Fruit fly (Drosophila melanogaster): Measurements from ENCODE around the gene CG4497.

Gene CG4497

DNA sequence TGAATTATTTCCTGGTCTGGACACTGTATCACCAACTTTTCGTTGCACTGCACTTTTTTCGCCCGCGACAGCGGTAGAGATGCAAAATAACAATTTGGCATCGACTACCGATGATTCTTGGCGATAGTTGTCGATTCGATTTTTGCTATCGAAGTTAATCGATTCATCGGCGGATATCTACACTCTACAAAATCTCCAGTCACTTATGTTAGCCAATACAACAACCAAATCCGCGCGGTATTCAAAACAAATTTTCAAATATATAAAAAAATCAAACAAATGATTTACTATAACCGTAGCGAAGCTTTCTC, 9.7 kb upstream of the CG4497 start, which contains the start of gene CG4502:
CG4502 (minus strand) TSS at position 93 of the 311 bp plus-strand sequence.
- no peak for TF ChIP-seq fd96Ca (GFP tag; IDR thresholded peaks at IDR 0.05)
- no peak for TF ChIP-seq CG17806 (tag; optimal IDR thresholded peaks at IDR 0.05)
- no peak for TF ChIP-seq CG13204 (GFP tag; optimal IDR thresholded peaks at IDR 0.05)
- TF ChIP-seq CG4496 (GFP tag; IDR thresholded peaks at IDR 0.05) = peak; percentile 65; the same call in 2 of the 3 replicates
- TF ChIP-seq gl (tag; optimal IDR thresholded peaks at IDR 0.05) = no peak
- peak; percentile 16; the same call in 1 of the 2 replicates for TF ChIP-seq Ets98B (GFP tag; IDR thresholded peaks at IDR 0.05)

DNA sequence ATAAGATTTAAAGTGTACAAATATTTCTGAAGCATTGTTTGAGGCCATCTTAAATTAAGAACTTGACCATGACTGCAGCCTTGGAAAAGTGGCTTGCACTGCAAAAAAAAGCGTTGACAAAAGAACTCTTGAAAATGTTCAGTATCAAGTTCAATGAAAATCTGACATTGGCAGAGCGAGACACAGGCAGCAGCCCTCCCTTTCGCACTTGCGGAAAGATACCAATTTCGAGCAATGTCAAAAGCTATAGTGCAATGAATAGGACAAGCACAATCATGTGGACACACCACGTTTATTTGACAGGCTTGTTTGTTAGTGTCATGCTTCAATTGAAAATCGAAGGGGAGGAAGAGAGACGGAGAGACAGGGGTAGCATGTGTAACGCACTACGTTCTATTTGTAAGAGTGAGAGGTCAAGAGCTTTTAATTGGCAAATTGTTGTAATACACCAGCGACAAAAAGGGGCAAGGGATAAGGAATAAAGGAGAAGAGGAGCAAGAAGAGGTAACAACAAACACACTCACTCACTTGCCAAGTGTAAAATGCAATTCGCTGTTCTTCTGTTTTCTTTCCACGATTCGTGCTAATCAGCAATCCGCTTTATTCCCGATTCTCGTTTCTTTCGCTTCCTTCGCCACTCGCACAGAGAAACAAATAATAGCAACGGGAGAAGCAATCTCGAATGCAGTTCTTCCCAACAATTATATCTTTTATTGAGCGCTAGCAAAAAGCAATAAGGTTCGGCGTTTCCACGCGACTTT, 9.2 kb upstream of the CG4497 start:
- TF ChIP-seq CG8301 (tag; optimal IDR thresholded peaks at IDR 0.05) = no peak
- peak; percentile 32 for TF ChIP-seq gl (tag; optimal IDR thresholded peaks at IDR 0.05)
- no peak for TF ChIP-seq CG17806 (tag; optimal IDR thresholded peaks at IDR 0.05)
- no peak for TF ChIP-seq Pif1A (GFP tag; optimal IDR thresholded peaks at IDR 0.05)
- TF ChIP-seq D1 (tag; optimal IDR thresholded peaks at IDR 0.05) = no peak
- TF ChIP-seq CG8159 (tag; optimal IDR thresholded peaks at IDR 0.05) = no peak
- TF ChIP-seq fd96Ca (GFP tag; IDR thresholded peaks at IDR 0.05) = no peak
- TF ChIP-seq rn (GFP tag; IDR thresholded peaks at IDR 0.05) = no peak
- no peak for TF ChIP-seq Pif1B (GFP tag; optimal IDR thresholded peaks at IDR 0.05)
- no peak for TF ChIP-seq CG9948 (tag; optimal IDR thresholded peaks at IDR 0.05)
- peak; percentile 15 for TF ChIP-seq CG13204 (GFP tag; optimal IDR thresholded peaks at IDR 0.05)
- peak; percentile 9; the same call in 1 of the 2 replicates for TF ChIP-seq CG32121 (GFP tag; IDR thresholded peaks at IDR 0.05)
- peak; percentile 78 for TF ChIP-seq CG4496 (GFP tag; IDR thresholded peaks at IDR 0.05)
- no peak for TF ChIP-seq CG15710 (tag; optimal IDR thresholded peaks at IDR 0.05)
- TF ChIP-seq Snoo (tag; optimal IDR thresholded peaks at IDR 0.05) = no peak
- peak; percentile 74 for TF ChIP-seq EcR (GFP tag; optimal IDR thresholded peaks at IDR 0.05)
- no peak for TF ChIP-seq CG34367 (tag; optimal IDR thresholded peaks at IDR 0.05)
- TF ChIP-seq CG14655 (GFP tag; optimal IDR thresholded peaks at IDR 0.05) = no peak
- TF ChIP-seq CG12605 (GFP tag; IDR thresholded peaks at IDR 0.05) = 0 out of 2 replicates have a peak, but pooled peaks have one; percentile 6
- no peak for TF ChIP-seq CG10348 (GFP tag; IDR thresholded peaks at IDR 0.05)
- no peak for TF ChIP-seq Ets98B (GFP tag; IDR thresholded peaks at IDR 0.05)

DNA sequence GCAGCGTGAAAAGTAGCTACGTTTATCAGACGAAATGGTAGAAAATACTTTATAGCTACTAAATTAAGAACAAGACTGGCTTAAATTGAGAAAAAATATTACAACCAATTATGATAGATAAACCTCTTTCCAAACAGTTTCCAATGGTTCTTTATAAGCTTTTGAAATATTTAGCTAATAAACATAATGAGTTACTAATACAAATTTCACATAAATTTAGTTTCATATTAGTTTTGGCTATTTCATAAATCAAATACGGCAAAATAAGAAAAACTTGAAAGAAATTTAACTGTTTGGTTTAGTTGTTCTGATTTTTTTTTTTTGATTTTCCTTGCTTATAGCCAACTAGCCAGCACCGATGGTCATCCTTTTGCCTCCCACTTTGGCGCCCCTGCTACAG, 5.8 kb upstream of the CG4497 start:
- TF ChIP-seq rn (GFP tag; IDR thresholded peaks at IDR 0.05) (no peak), CG8301 (tag; optimal IDR thresholded peaks at IDR 0.05) (peak; percentile 27), CG13204 (GFP tag; optimal IDR thresholded peaks at IDR 0.05) (no peak), CG8159 (tag; optimal IDR thresholded peaks at IDR 0.05) (peak; percentile 23), Snoo (tag; optimal IDR thresholded peaks at IDR 0.05) (no peak), CG14655 (GFP tag; optimal IDR thresholded peaks at IDR 0.05) (peak; percentile 26), D1 (tag; optimal IDR thresholded peaks at IDR 0.05) (peak; percentile 31), CG10348 (GFP tag; IDR thresholded peaks at IDR 0.05) (no peak), Pif1B (GFP tag; optimal IDR thresholded peaks at IDR 0.05) (no peak), CG17806 (tag; optimal IDR thresholded peaks at IDR 0.05) (peak; percentile 2), CG9948 (tag; optimal IDR thresholded peaks at IDR 0.05) (no peak)

DNA sequence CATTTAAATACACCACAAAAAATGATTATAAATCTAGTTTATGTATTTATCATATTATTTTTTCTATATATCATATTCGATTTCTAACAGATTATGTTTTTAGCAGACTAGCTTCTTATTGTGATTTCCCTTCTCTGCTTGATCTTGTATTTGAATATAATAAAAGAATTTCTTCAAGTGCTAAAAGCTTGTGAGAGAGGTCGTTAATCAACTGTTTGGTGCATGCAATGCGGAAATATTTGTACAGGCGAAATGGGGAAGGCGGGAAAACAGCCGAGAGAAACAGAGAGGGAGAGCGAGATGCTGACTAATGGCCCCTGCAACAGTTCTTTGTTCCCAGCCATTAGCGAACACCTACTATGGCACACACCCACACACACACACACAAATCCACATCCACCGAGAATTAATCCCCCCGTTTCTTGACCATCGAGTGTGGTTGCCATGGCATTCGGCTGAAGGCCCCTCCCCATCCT, 5.3 kb upstream of the CG4497 start:
- TF ChIP-seq CG14655 (GFP tag; optimal IDR thresholded peaks at IDR 0.05) (peak; percentile 72), CG15710 (tag; optimal IDR thresholded peaks at IDR 0.05) (peak; percentile 68), Pif1A (GFP tag; optimal IDR thresholded peaks at IDR 0.05) (peak; percentile 10), CG13204 (GFP tag; optimal IDR thresholded peaks at IDR 0.05) (no peak), rn (GFP tag; IDR thresholded peaks at IDR 0.05) (0 out of 2 replicates have a peak, but pooled peaks have one; percentile 43), CG17806 (tag; optimal IDR thresholded peaks at IDR 0.05) (peak; percentile 62), CG9948 (tag; optimal IDR thresholded peaks at IDR 0.05) (peak; percentile 62), fd96Ca (GFP tag; IDR thresholded peaks at IDR 0.05) (0 out of 3 replicates have a peak, but pooled peaks have one; percentile 21), D1 (tag; optimal IDR thresholded peaks at IDR 0.05) (peak; percentile 51), CG8159 (tag; optimal IDR thresholded peaks at IDR 0.05) (peak; percentile 75), CG10348 (GFP tag; IDR thresholded peaks at IDR 0.05) (no peak), EcR (GFP tag; optimal IDR thresholded peaks at IDR 0.05) (peak; percentile 56), Snoo (tag; optimal IDR thresholded peaks at IDR 0.05) (peak; percentile 39), CG8301 (tag; optimal IDR thresholded peaks at IDR 0.05) (peak; percentile 78), Pif1B (GFP tag; optimal IDR thresholded peaks at IDR 0.05) (peak; percentile 48), CG34367 (tag; optimal IDR thresholded peaks at IDR 0.05) (peak; percentile 42), CG4496 (GFP tag; IDR thresholded peaks at IDR 0.05) (peak; percentile 91), Ets98B (GFP tag; IDR thresholded peaks at IDR 0.05) (peak; percentile 66; the same call in 1 of the 2 replicates), gl (tag; optimal IDR thresholded peaks at IDR 0.05) (peak; percentile 1), CG32121 (GFP tag; IDR thresholded peaks at IDR 0.05) (peak; percentile 73), CG12605 (GFP tag; IDR thresholded peaks at IDR 0.05) (peak; percentile 56)

DNA sequence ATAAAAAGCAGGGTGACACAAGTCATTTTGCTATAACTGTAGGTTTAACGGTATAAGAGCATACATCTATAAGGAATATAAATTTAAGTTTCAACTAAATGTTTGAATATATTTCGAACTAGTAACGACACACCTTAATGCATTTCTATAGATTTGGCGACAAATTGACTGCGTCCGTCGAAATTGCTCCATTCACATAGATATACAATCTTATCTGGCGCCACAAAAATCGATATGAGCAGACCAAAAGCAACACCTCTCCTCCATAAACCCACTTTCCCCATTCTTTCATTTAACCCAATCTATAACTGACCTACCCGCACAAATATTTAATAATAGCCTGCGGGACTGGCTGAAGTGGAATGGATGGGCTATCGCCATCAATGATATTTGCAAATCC, 4.2 kb upstream of the CG4497 start:
- TF ChIP-seq Ets98B (GFP tag; IDR thresholded peaks at IDR 0.05) = 0 out of 2 replicates have a peak, but pooled peaks have one; percentile 19
- no peak for TF ChIP-seq CG13204 (GFP tag; optimal IDR thresholded peaks at IDR 0.05)
- TF ChIP-seq CG14655 (GFP tag; optimal IDR thresholded peaks at IDR 0.05) = no peak
- TF ChIP-seq CG8301 (tag; optimal IDR thresholded peaks at IDR 0.05) = no peak
- no peak; the same call in 1 of the 2 replicates for TF ChIP-seq CG12605 (GFP tag; IDR thresholded peaks at IDR 0.05)
- TF ChIP-seq EcR (GFP tag; optimal IDR thresholded peaks at IDR 0.05) = no peak
- no peak for TF ChIP-seq CG10348 (GFP tag; IDR thresholded peaks at IDR 0.05)
- no peak for TF ChIP-seq fd96Ca (GFP tag; IDR thresholded peaks at IDR 0.05)
